Worm (Caenorhabditis elegans) whole organism, early embryonic: Measurements from ENCODE around the gene ddx-19.

Source experiments
- B0310.2 ChIP-seq: sonication (generic microtip); optimal IDR thresholded peaks from 2 replicates; lab custom pipeline; 2016; ENCODE audit warnings: mild to moderate bottlenecking, missing genetic modification characterization, missing compliant biosample characterization
- F13C5.2 ChIP-seq: sonication (generic microtip); optimal IDR thresholded peaks from 2 replicates; lab custom pipeline; 2017; ENCODE audit warnings: mild to moderate bottlenecking, missing genetic modification characterization, inconsistent platforms, missing compliant biosample characterization
- aly-1 ChIP-seq: sonication (generic microtip); optimal IDR thresholded peaks from 2 replicates; lab custom pipeline; 2016; ENCODE audit warnings: missing genetic modification characterization, missing compliant biosample characterization
- ama-1 ChIP-seq: fragments of 150-350 bp; optimal IDR thresholded peaks from 2 replicates; lab custom pipeline; 2014
- ceh-13 ChIP-seq: fragments of 200-800 bp; sonication (Bioruptor generic); optimal IDR thresholded peaks from 2 replicates; lab custom pipeline; 2018; ENCODE audit warnings: mild to moderate bottlenecking, missing genetic modification characterization, missing compliant biosample characterization
- ceh-36 ChIP-seq: sonication (generic microtip); optimal IDR thresholded peaks from 2 replicates; lab custom pipeline; 2016; ENCODE audit warnings: missing genetic modification characterization, inconsistent platforms, missing compliant biosample characterization
- ets-7 ChIP-seq: sonication (generic microtip); optimal IDR thresholded peaks from 2 replicates; lab custom pipeline; 2016; ENCODE audit warnings: missing genotype, missing genetic modification characterization, missing compliant biosample characterization
- flt-1 ChIP-seq: fragments of 200-800 bp; sonication (Bioruptor generic); IDR thresholded peaks from 2 replicates; pipeline ENCODE4 v1.3.6; 2022; ENCODE audit warnings: missing genetic modification characterization, missing compliant biosample characterization
- hmg-4 ChIP-seq: fragments of 200-800 bp; sonication (Bioruptor generic); optimal IDR thresholded peaks from 2 replicates; lab custom pipeline; 2018; ENCODE audit warnings: mild to moderate bottlenecking, missing genetic modification characterization, missing compliant biosample characterization
- hnd-1 ChIP-seq: sonication (generic microtip); optimal IDR thresholded peaks from 2 replicates; lab custom pipeline; 2016; ENCODE audit warnings: missing genetic modification characterization, missing compliant biosample characterization
- pes-1 ChIP-seq: fragments of 200-800 bp; sonication (Bioruptor generic); IDR thresholded peaks from 2 replicates; pipeline ENCODE4 v1.3.6; 2022; ENCODE audit warnings: missing genetic modification reagents, missing genetic modification characterization, missing compliant biosample characterization
- scrt-1 ChIP-seq: fragments of 200-800 bp; sonication (Bioruptor generic); IDR thresholded peaks from 2 replicates; pipeline ENCODE4 v1.3.6; 2022; ENCODE audit warnings: missing genetic modification characterization, missing compliant biosample characterization
- tbx-37 ChIP-seq: fragments of 200-800 bp; sonication (Bioruptor generic); conservative IDR thresholded peaks from 2 replicates; pipeline ENCODE4 v1.3.6; 2022; ENCODE audit warnings: missing genetic modification reagents, missing genetic modification characterization, missing compliant biosample characterization
- tra-4 ChIP-seq: sonication (generic microtip); optimal IDR thresholded peaks from 2 replicates; lab custom pipeline; 2017; ENCODE audit warnings: missing genetic modification characterization, missing compliant biosample characterization

DNA sequence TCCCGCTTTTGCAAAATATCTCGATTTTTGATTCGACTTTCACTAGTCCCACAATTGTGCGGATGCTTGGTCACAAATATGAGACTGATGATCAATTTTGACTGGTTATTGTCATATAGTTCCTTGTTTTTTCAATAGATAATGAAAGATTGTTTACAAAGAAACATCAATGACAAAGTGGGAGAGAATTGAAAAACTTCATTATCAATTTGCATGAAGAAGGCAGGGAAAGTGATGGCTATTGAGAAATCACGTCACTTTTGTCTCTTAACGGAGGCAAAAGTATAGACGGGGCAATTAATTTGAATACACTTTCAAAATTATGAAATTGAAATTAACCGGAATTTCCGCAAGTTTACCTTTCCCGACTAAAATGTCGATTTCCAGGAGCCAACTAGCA lies 38.5 kb downstream of the ddx-19 start:
- no peak for TF ChIP-seq ama-1 (lab: Kevin White, UChicago)
- TF ChIP-seq B0310.2 (tag; lab: Kevin White, UChicago), result no peak
- TF ChIP-seq tbx-37 (GFP tag; lab: Robert Waterston, UW), result no peak
- TF ChIP-seq scrt-1 (GFP tag; lab: Robert Waterston, UW), result no peak
- TF ChIP-seq aly-1, result no peak
- no peak for TF ChIP-seq tra-4 (tag; lab: Kevin White, UChicago)
- TF ChIP-seq ceh-36 (tag; lab: Kevin White, UChicago), result no peak
- TF ChIP-seq hnd-1 (tag; lab: Kevin White, UChicago), result no peak
- TF ChIP-seq ets-7 (tag; lab: Kevin White, UChicago), result no peak
- TF ChIP-seq hmg-4, result no peak
- TF ChIP-seq F13C5.2 (tag; lab: Kevin White, UChicago), result no peak
- TF ChIP-seq pes-1 (GFP tag; lab: Robert Waterston, UW), result no peak
- no peak for TF ChIP-seq ceh-13
- TF ChIP-seq flt-1 (GFP tag; lab: Robert Waterston, UW), result no peak
